Worm (Caenorhabditis elegans): ENCODE results near the gene tpk-1.

tpk-1 gene

DNA sequence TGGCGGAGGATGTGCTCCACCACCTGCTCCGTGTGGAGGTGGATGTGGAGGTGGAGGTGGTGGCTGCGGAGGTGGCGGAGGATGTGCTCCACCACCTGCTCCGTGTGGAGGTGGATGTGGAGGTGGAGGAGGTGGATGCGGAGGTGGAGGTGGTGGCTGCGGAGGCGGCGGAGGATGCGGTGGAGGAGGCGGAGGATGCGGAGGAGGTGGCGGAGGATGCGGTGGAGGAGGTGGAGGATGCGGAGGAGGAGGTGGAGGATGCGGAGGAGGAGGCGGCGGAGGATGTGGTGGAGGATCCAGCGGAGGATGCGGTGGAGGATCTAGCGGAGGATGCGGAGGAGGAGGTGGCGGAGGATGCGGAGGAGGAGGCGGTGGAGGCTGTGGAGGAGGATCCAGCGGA, 50.5 kb downstream of the tpk-1 start:
- TF ChIP-seq pqm-1 (tag; optimal IDR thresholded peaks at IDR 0.05) (no peak), mdl-1 (tag; optimal IDR thresholded peaks at IDR 0.05) (no peak), ceh-8 (GFP tag; optimal IDR thresholded peaks at IDR 0.05) (peak; percentile 68), irx-1 (tag; optimal IDR thresholded peaks at IDR 0.05) (no peak)

Data from whole organism, L1 larva.